Worm (Caenorhabditis elegans) whole organism, midembryonic: ENCODE measurements around the gene F32D8.12.

Experiments used
- cog-1 ChIP-seq: sonication (generic microtip); optimal IDR thresholded peaks from 2 replicates; lab custom pipeline; 2016; ENCODE audit warnings: missing genetic modification characterization, missing compliant biosample characterization
- flt-1 ChIP-seq: fragments of 200-800 bp; sonication (Bioruptor generic); IDR thresholded peaks from 2 replicates; pipeline ENCODE4 v1.3.6; 2022; ENCODE audit warnings: missing genetic modification characterization, missing compliant biosample characterization
- klf-2 ChIP-seq: fragments of 200-800 bp; sonication (Bioruptor generic); conservative IDR thresholded peaks from 2 replicates; pipeline ENCODE4 v1.3.6; 2022; ENCODE audit warnings: missing genetic modification reagents, missing genetic modification characterization, missing compliant biosample characterization
- ref-1 ChIP-seq: fragments of 200-800 bp; sonication (Bioruptor generic); conservative IDR thresholded peaks from 2 replicates; pipeline ENCODE4 v1.3.6; 2022; ENCODE audit warnings: missing genetic modification reagents, missing genetic modification characterization, missing compliant biosample characterization
- ztf-23 ChIP-seq: fragments of 200-800 bp; sonication (Bioruptor generic); IDR thresholded peaks from 2 replicates; pipeline ENCODE4 v1.3.6; 2022; ENCODE audit warnings: missing genetic modification reagents, missing genetic modification characterization, missing compliant biosample characterization

DNA sequence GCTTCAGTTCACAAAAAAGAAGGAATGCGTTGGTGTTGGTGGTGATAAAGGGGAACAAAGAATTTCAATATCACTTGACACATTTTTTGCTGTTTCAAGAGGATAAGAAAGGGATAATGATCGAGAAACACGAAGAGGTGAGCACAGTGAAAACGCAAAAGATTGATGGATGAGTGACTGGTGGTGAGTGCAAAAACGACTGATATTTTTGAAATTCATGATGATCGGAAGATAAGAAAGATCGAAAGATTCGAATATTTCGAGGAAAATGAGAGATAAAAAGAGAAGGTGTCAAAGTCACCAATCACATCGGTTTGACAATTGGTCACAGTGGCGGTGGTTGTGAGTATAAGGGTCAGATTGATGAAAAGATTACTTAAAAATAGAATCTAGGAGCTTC lies 25.1 kb upstream of the F32D8.12 start:
- no peak for TF ChIP-seq ztf-23 (GFP tag; lab: Robert Waterston, UW)
- TF ChIP-seq klf-2 (GFP tag; lab: Robert Waterston, UW) = no peak
- TF ChIP-seq ref-1 (GFP tag; lab: Robert Waterston, UW) = no peak
- TF ChIP-seq cog-1 (tag; lab: Kevin White, UChicago) = no peak
- no peak for TF ChIP-seq flt-1 (GFP tag; lab: Robert Waterston, UW)
